Fruit fly (Drosophila melanogaster): ENCODE measurements around the gene thw.

DNA sequence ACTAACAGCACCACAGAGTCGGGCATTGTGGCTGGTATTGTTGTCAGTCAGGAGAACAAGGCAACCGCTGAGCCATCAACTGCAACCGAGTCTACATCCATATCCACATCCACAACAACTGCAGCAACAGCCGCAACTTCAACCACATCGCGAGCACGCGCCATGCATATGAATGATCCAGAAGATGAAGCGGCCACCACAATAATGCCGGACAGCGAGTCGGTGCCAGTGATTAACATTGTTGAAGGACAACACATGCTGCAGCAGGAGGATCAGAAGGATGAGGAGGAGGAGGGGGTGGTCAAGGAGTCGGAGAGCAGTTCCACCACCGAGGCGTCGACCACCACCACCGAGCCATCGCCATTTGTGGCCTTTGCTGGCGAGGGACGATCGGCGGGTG, 49.5 kb upstream of the thw start:
- no peak for TF ChIP-seq fru (optimal IDR thresholded peaks at IDR 0.05)
- TF ChIP-seq Antp (GFP tag; optimal IDR thresholded peaks at IDR 0.05): no peak
- no peak for TF ChIP-seq sc (optimal IDR thresholded peaks at IDR 0.05)
- TF ChIP-seq sc (GFP tag; optimal IDR thresholded peaks at IDR 0.05): no peak
- TF ChIP-seq lilli (GFP tag; optimal IDR thresholded peaks at IDR 0.05): no peak
- TF ChIP-seq tll (GFP tag; optimal IDR thresholded peaks at IDR 0.05): no peak
- TF ChIP-seq psq (GFP tag; optimal IDR thresholded peaks at IDR 0.05): no peak
- TF ChIP-seq CG14441 (GFP tag; IDR thresholded peaks at IDR 0.05): no peak
- TF ChIP-seq eyg (GFP tag; optimal IDR thresholded peaks at IDR 0.05): no peak
- no peak for TF ChIP-seq CG11085 (GFP tag; IDR thresholded peaks at IDR 0.05)
